Worm (Caenorhabditis elegans) whole organism, L2 larva: ENCODE results near the gene R01H2.8.

Experiments
- C34F6.9 ChIP-seq: fragments of 150-350 bp; optimal IDR thresholded peaks from 2 replicates; lab custom pipeline; 2014; ENCODE audit warnings: missing biosample characterization, missing genetic modification characterization
- R02D3.7 ChIP-seq: fragments of 150-350 bp; optimal IDR thresholded peaks from 2 replicates; lab custom pipeline; 2014; ENCODE audit warnings: missing biosample characterization, missing genetic modification characterization
- Y55F3AM.14 ChIP-seq: fragments of 200-800 bp; sonication (Bioruptor generic); optimal IDR thresholded peaks from 2 replicates; lab custom pipeline; 2018; ENCODE audit warnings: mild to moderate bottlenecking, missing genetic modification characterization, missing compliant biosample characterization
- ZK546.5 ChIP-seq: sonication (generic microtip); optimal IDR thresholded peaks from 2 replicates; lab custom pipeline; 2017; ENCODE audit warnings: missing biosample characterization, missing genetic modification characterization
- alr-1 ChIP-seq: fragments of 150-350 bp; optimal IDR thresholded peaks from 2 replicates; lab custom pipeline; 2014; ENCODE audit warnings: missing biosample characterization, missing genetic modification characterization
- aly-2 ChIP-seq: fragments of 150-350 bp; optimal IDR thresholded peaks from 2 replicates; lab custom pipeline; 2014; ENCODE audit warnings: missing biosample characterization, missing genetic modification characterization
- ama-1 ChIP-seq: fragments of 150-350 bp; optimal IDR thresholded peaks from 2 replicates; lab custom pipeline; 2018; ENCODE audit warnings: inconsistent platforms
- blmp-1 ChIP-seq: sonication (generic microtip); optimal IDR thresholded peaks from 2 replicates; lab custom pipeline; 2017; ENCODE audit warnings: missing genetic modification characterization, mild to moderate bottlenecking, missing compliant biosample characterization, antibody characterized with exemption, moderate library complexity; ENCODE audit not compliant: insufficient read depth
- ceh-16 ChIP-seq: fragments of 150-350 bp; optimal IDR thresholded peaks from 2 replicates; lab custom pipeline; 2014; ENCODE audit warnings: missing biosample characterization, missing genetic modification characterization
- ceh-82 ChIP-seq: fragments of 150-350 bp; optimal IDR thresholded peaks from 2 replicates; lab custom pipeline; 2014; ENCODE audit warnings: missing biosample characterization, missing genetic modification characterization
- crh-2 ChIP-seq: sonication (generic microtip); optimal IDR thresholded peaks from 2 replicates; lab custom pipeline; 2017; ENCODE audit warnings: missing biosample characterization, missing genetic modification characterization
- dmd-4 ChIP-seq: sonication (generic microtip); optimal IDR thresholded peaks from 2 replicates; lab custom pipeline; 2017; ENCODE audit warnings: missing biosample characterization, missing genetic modification characterization
- egl-27 ChIP-seq: sonication (generic microtip); optimal IDR thresholded peaks from 3 replicates; lab custom pipeline; 2017; ENCODE audit warnings: missing biosample characterization, missing genetic modification reagents, missing genetic modification characterization
- elt-1 ChIP-seq: fragments of 150-350 bp; optimal IDR thresholded peaks from 2 replicates; lab custom pipeline; 2014; ENCODE audit warnings: missing biosample characterization, missing genetic modification characterization
- fos-1 ChIP-seq: fragments of 150-350 bp; optimal IDR thresholded peaks from 2 replicates; lab custom pipeline; 2014; ENCODE audit warnings: missing biosample characterization, missing genetic modification characterization
- gmeb-1 ChIP-seq: fragments of 150-350 bp; optimal IDR thresholded peaks from 2 replicates; lab custom pipeline; 2014; ENCODE audit warnings: missing biosample characterization, missing genetic modification characterization
- lin-11 ChIP-seq: fragments of 150-350 bp; sonication (generic microtip); optimal IDR thresholded peaks from 2 replicates; lab custom pipeline; 2014; ENCODE audit warnings: missing biosample characterization, missing genetic modification characterization, inconsistent platforms, mixed read lengths
- lin-13 ChIP-seq: fragments of 150-350 bp; optimal IDR thresholded peaks from 2 replicates; lab custom pipeline; 2014; ENCODE audit warnings: missing biosample characterization, missing genetic modification reagents, missing genetic modification characterization
- mab-5 ChIP-seq: fragments of 150-350 bp; optimal IDR thresholded peaks from 2 replicates; lab custom pipeline; 2014; ENCODE audit warnings: missing biosample characterization, missing genetic modification characterization
- mbf-1 ChIP-seq: sonication (generic microtip); optimal IDR thresholded peaks from 2 replicates; lab custom pipeline; 2017; ENCODE audit warnings: missing biosample characterization, missing genetic modification characterization
- nhr-12 ChIP-seq: fragments of 150-350 bp; optimal IDR thresholded peaks from 2 replicates; lab custom pipeline; 2014; ENCODE audit warnings: missing biosample characterization, missing genetic modification characterization
- nhr-21 ChIP-seq: fragments of 150-350 bp; optimal IDR thresholded peaks from 2 replicates; lab custom pipeline; 2014; ENCODE audit warnings: missing biosample characterization, missing genetic modification characterization
- nhr-23 ChIP-seq: fragments of 150-350 bp; optimal IDR thresholded peaks from 2 replicates; lab custom pipeline; 2014; ENCODE audit warnings: missing biosample characterization, missing genetic modification reagents, missing genetic modification characterization
- nhr-237 ChIP-seq: fragments of 150-350 bp; optimal IDR thresholded peaks from 2 replicates; lab custom pipeline; 2014; ENCODE audit warnings: missing biosample characterization, missing genetic modification characterization
- nhr-25 ChIP-seq: fragments of 150-350 bp; sonication (generic microtip); optimal IDR thresholded peaks from 3 replicates; lab custom pipeline; 2014; ENCODE audit warnings: missing biosample characterization, missing genetic modification characterization
- nhr-6 ChIP-seq: fragments of 150-350 bp; optimal IDR thresholded peaks from 2 replicates; lab custom pipeline; 2014; ENCODE audit warnings: missing biosample characterization, missing genetic modification characterization
- nhr-77 ChIP-seq: fragments of 150-350 bp; optimal IDR thresholded peaks from 2 replicates; lab custom pipeline; 2014; ENCODE audit warnings: missing biosample characterization, missing genetic modification characterization
- peb-1 ChIP-seq: fragments of 150-350 bp; optimal IDR thresholded peaks from 2 replicates; lab custom pipeline; 2014; ENCODE audit warnings: missing biosample characterization, missing genetic modification characterization
- sem-4 ChIP-seq: fragments of 150-350 bp; optimal IDR thresholded peaks from 2 replicates; lab custom pipeline; 2014; ENCODE audit warnings: missing biosample characterization, missing genetic modification reagents, missing genetic modification characterization
- skn-1 ChIP-seq: sonication (generic microtip); optimal IDR thresholded peaks from 2 replicates; lab custom pipeline; 2017; ENCODE audit warnings: missing biosample characterization, missing genetic modification characterization
- sma-3 ChIP-seq: sonication (generic microtip); optimal IDR thresholded peaks from 2 replicates; lab custom pipeline; 2016; ENCODE audit warnings: missing genetic modification reagents, missing genetic modification characterization, missing compliant biosample characterization
- sma-9 ChIP-seq, 2 experiments: fragments of 150-350 bp in 1 of 2; sonication (generic microtip) in 1 of 2; optimal IDR thresholded peaks; 2 replicates each; lab custom pipeline; 2014 to 2016; ENCODE audit warnings: missing genetic modification characterization in 2 of 2, mild to moderate bottlenecking in 1 of 2, missing biosample characterization in 1 of 2, missing compliant biosample characterization in 1 of 2, missing genetic modification reagents in 1 of 2, moderate library complexity in 1 of 2
- snpc-4 ChIP-seq: fragments of 150-350 bp; optimal IDR thresholded peaks from 2 replicates; lab custom pipeline; 2014; ENCODE audit warnings: missing biosample characterization, missing genetic modification characterization
- unc-39 ChIP-seq: fragments of 150-350 bp; optimal IDR thresholded peaks from 2 replicates; lab custom pipeline; 2014; ENCODE audit warnings: missing biosample characterization, missing genetic modification characterization
- zag-1 ChIP-seq: fragments of 150-350 bp; optimal IDR thresholded peaks from 2 replicates; lab custom pipeline; 2014; ENCODE audit warnings: missing biosample characterization, missing genetic modification characterization
- ztf-1 ChIP-seq: fragments of 200-800 bp; sonication (Bioruptor generic); conservative IDR thresholded peaks from 2 replicates; pipeline ENCODE4 v1.3.6; 2022; ENCODE audit warnings: missing genetic modification characterization, missing compliant biosample characterization
- ztf-4 ChIP-seq: fragments of 150-350 bp; optimal IDR thresholded peaks from 2 replicates; lab custom pipeline; 2014; ENCODE audit warnings: missing biosample characterization, missing genetic modification characterization

R01H2.8 gene

ce11 chrIII:7063061-7063460, 5.8 kb upstream of the R01H2.8 start:
- TF ChIP-seq nhr-25 (tag; lab: Kevin White, UChicago) (no peak), nhr-12 (tag; lab: Kevin White, UChicago) (no peak), nhr-237 (tag; lab: Kevin White, UChicago) (no peak), snpc-4 (tag; lab: Kevin White, UChicago) (no peak), aly-2 (tag; lab: Kevin White, UChicago) (no peak), ZK546.5 (tag; lab: Kevin White, UChicago) (no peak), mab-5 (tag; lab: Kevin White, UChicago) (no peak), ama-1 (lab: Kevin White, UChicago) (no peak), fos-1 (tag; lab: Kevin White, UChicago) (no peak), crh-2 (tag; lab: Kevin White, UChicago) (no peak), egl-27 (tag; lab: Kevin White, UChicago) (no peak), blmp-1 (no peak)

- TF ChIP-seq zag-1 (tag; lab: Kevin White, UChicago) (no peak), ceh-82 (tag; lab: Kevin White, UChicago) (no peak), peb-1 (no peak), alr-1 (tag; lab: Kevin White, UChicago) (no peak), ama-1 (lab: Kevin White, UChicago) (no peak), nhr-21 (tag; lab: Kevin White, UChicago) (no peak), gmeb-1 (tag; lab: Kevin White, UChicago) (no peak), ztf-1 (GFP tag; lab: Robert Waterston, UW) (no peak), lin-11 (tag; lab: Kevin White, UChicago) (no peak), ztf-4 (tag; lab: Kevin White, UChicago) (no peak), unc-39 (no peak)
Measured at ce11 chrIII:7064185-7064584, 4.7 kb upstream of the R01H2.8 start, which contains the start of gene R01H2.4. R01H2.4 (minus strand) TSS chrIII:7064285.

ce11 chrIII:7067385-7067896, 1.4 kb upstream of the R01H2.8 start, which contains the start of gene ger-1:
ger-1 (minus strand) TSS chrIII:7067477.
- TF ChIP-seq nhr-12 (tag; lab: Kevin White, UChicago) (no peak), sem-4 (no peak), R02D3.7 (tag; lab: Kevin White, UChicago) (no peak), skn-1 (tag; lab: Kevin White, UChicago) (no peak), mab-5 (tag; lab: Kevin White, UChicago) (no peak), sma-9 (GFP tag; optimal IDR thresholded peaks at IDR 0.05; lab: Kevin White, UChicago) (no peak), sma-9 (tag; optimal IDR thresholded peaks at IDR 0.05; lab: Kevin White, UChicago) (no peak), lin-13 (GFP tag; lab: Kevin White, UChicago) (no peak), nhr-6 (no peak), sma-3 (no peak), nhr-77 (tag; lab: Kevin White, UChicago) (no peak), nhr-21 (tag; lab: Kevin White, UChicago) (no peak), fos-1 (tag; lab: Kevin White, UChicago) (no peak), Y55F3AM.14 (no peak), ztf-4 (tag; lab: Kevin White, UChicago) (no peak), aly-2 (tag; lab: Kevin White, UChicago) (no peak)

- TF ChIP-seq nhr-23 (tag; lab: Kevin White, UChicago) (no peak), ama-1 (lab: Kevin White, UChicago) (no peak), ceh-16 (tag; lab: Kevin White, UChicago) (no peak), elt-1 (tag; lab: Kevin White, UChicago) (no peak), C34F6.9 (tag; lab: Kevin White, UChicago) (no peak), fos-1 (tag; lab: Kevin White, UChicago) (no peak), mbf-1 (no peak), ceh-82 (tag; lab: Kevin White, UChicago) (no peak), ztf-1 (GFP tag; lab: Robert Waterston, UW) (no peak), sem-4 (no peak), skn-1 (tag; lab: Kevin White, UChicago) (no peak), dmd-4 (no peak), mab-5 (tag; lab: Kevin White, UChicago) (no peak), aly-2 (tag; lab: Kevin White, UChicago) (no peak)
Measured at ce11 chrIII:7069981-7070380, 1.1 kb downstream of the R01H2.8 start, which contains the start of gene tmem-17. tmem-17 (plus strand) TSS chrIII:7070281.
